Worm (Caenorhabditis elegans) whole organism, mixed stage, embryonic: ENCODE results near the gene C29E4.11.
A peak's percentile ranks its signal among the peaks of the same experiment; 100 is the strongest.

ENCODE experiments used
- M03D4.4 ChIP-seq: sonication (generic microtip); optimal IDR thresholded peaks from 2 replicates; lab custom pipeline; 2017; ENCODE audit warnings: mild to moderate bottlenecking, missing genetic modification characterization, missing compliant biosample characterization
- bed-3 ChIP-seq: fragments of 200-800 bp; sonication (Bioruptor generic); optimal IDR thresholded peaks from 3 replicates; lab custom pipeline; 2018; ENCODE audit warnings: mild to moderate bottlenecking, missing genetic modification characterization, moderate library complexity, missing compliant biosample characterization
- blmp-1 ChIP-seq: fragments of 150-350 bp; optimal IDR thresholded peaks from 2 replicates; lab custom pipeline; 2014; ENCODE audit warnings: missing biosample characterization, missing genetic modification characterization
- ceh-39 ChIP-seq: fragments of 150-350 bp; optimal IDR thresholded peaks from 2 replicates; lab custom pipeline; 2014; ENCODE audit warnings: missing biosample characterization, missing genetic modification characterization
- ceh-43 ChIP-seq: fragments of 200-800 bp; sonication (Bioruptor generic); optimal IDR thresholded peaks from 2 replicates; lab custom pipeline; 2018; ENCODE audit warnings: mild to moderate bottlenecking, missing genetic modification characterization, moderate library complexity, missing compliant biosample characterization
- ceh-83 ChIP-seq: fragments of 200-800 bp; sonication (Bioruptor generic); optimal IDR thresholded peaks from 2 replicates; lab custom pipeline; 2018; ENCODE audit warnings: mild to moderate bottlenecking, missing genetic modification characterization, missing compliant biosample characterization
- ces-1 ChIP-seq: fragments of 150-350 bp; optimal IDR thresholded peaks from 2 replicates; lab custom pipeline; 2014; ENCODE audit warnings: missing biosample characterization, missing genetic modification reagents, missing genetic modification characterization
- cnd-1 ChIP-seq: fragments of 200-800 bp; sonication (Bioruptor generic); optimal IDR thresholded peaks from 2 replicates; lab custom pipeline; 2018; ENCODE audit warnings: mild to moderate bottlenecking, missing genetic modification characterization, missing compliant biosample characterization
- drap-1 ChIP-seq: fragments of 200-800 bp; sonication (Bioruptor generic); optimal IDR thresholded peaks from 3 replicates; lab custom pipeline; 2018; ENCODE audit warnings: mild to moderate bottlenecking, missing genetic modification characterization, missing compliant biosample characterization
- elt-1 ChIP-seq: sonication (generic microtip); optimal IDR thresholded peaks from 2 replicates; lab custom pipeline; 2017; ENCODE audit warnings: missing genetic modification characterization, mild to moderate bottlenecking, missing compliant biosample characterization, antibody characterized with exemption, moderate library complexity, borderline replicate concordance; ENCODE audit not compliant: insufficient read depth
- elt-3 ChIP-seq: fragments of 150-350 bp; optimal IDR thresholded peaks from 2 replicates; lab custom pipeline; 2014; ENCODE audit warnings: missing biosample characterization, missing genetic modification characterization
- flh-1 ChIP-seq: fragments of 200-800 bp; sonication (Bioruptor generic); optimal IDR thresholded peaks from 2 replicates; lab custom pipeline; 2018; ENCODE audit warnings: mild to moderate bottlenecking, missing genetic modification characterization, moderate library complexity, missing compliant biosample characterization
- ham-2 ChIP-seq: fragments of 200-800 bp; sonication (Bioruptor generic); optimal IDR thresholded peaks from 2 replicates; lab custom pipeline; 2018; ENCODE audit warnings: mild to moderate bottlenecking, missing genetic modification characterization, missing compliant biosample characterization
- hlh-1 ChIP-seq: fragments of 150-350 bp; optimal IDR thresholded peaks from 2 replicates; lab custom pipeline; 2014; ENCODE audit warnings: missing biosample characterization, missing genetic modification reagents, missing genetic modification characterization
- lin-32 ChIP-seq: fragments of 200-800 bp; sonication (Bioruptor generic); optimal IDR thresholded peaks from 2 replicates; lab custom pipeline; 2018; ENCODE audit warnings: mild to moderate bottlenecking, missing genetic modification characterization, missing compliant biosample characterization
- lsy-2 ChIP-seq: fragments of 150-350 bp; optimal IDR thresholded peaks from 2 replicates; lab custom pipeline; 2014; ENCODE audit warnings: missing biosample characterization, missing genetic modification characterization
- mep-1 ChIP-seq: fragments of 150-350 bp; optimal IDR thresholded peaks from 2 replicates; lab custom pipeline; 2017; ENCODE audit warnings: missing biosample characterization, missing genetic modification reagents, missing genetic modification characterization, inconsistent platforms
- mls-2 ChIP-seq: sonication (generic microtip); optimal IDR thresholded peaks from 2 replicates; lab custom pipeline; 2016; ENCODE audit warnings: mild to moderate bottlenecking, missing genetic modification characterization, moderate library complexity, missing compliant biosample characterization
- nhr-12 ChIP-seq: fragments of 150-350 bp; optimal IDR thresholded peaks from 2 replicates; lab custom pipeline; 2014; ENCODE audit warnings: missing biosample characterization, missing genetic modification characterization
- nhr-2 ChIP-seq: fragments of 150-350 bp; optimal IDR thresholded peaks from 2 replicates; lab custom pipeline; 2014; ENCODE audit warnings: missing biosample characterization, missing genetic modification characterization
- nhr-28 ChIP-seq: fragments of 150-350 bp; optimal IDR thresholded peaks from 2 replicates; lab custom pipeline; 2014; ENCODE audit warnings: missing biosample characterization, missing genetic modification characterization
- nhr-76 ChIP-seq: sonication (generic microtip); optimal IDR thresholded peaks from 2 replicates; lab custom pipeline; 2017; ENCODE audit warnings: missing biosample characterization, missing genetic modification characterization
- pha-4 ChIP-seq: fragments of 150-350 bp; optimal IDR thresholded peaks from 2 replicates; lab custom pipeline; 2018; ENCODE audit warnings: missing biosample characterization, missing genetic modification reagents, missing genetic modification characterization
- sem-2 ChIP-seq: fragments of 200-800 bp; sonication (Bioruptor generic); optimal IDR thresholded peaks from 2 replicates; lab custom pipeline; 2018; ENCODE audit warnings: mild to moderate bottlenecking, missing genetic modification characterization, missing compliant biosample characterization
- snpc-4 ChIP-seq: fragments of 150-350 bp; optimal IDR thresholded peaks from 2 replicates; lab custom pipeline; 2014; ENCODE audit warnings: missing biosample characterization, missing genetic modification characterization
- sptf-1 ChIP-seq: sonication (generic microtip); optimal IDR thresholded peaks from 2 replicates; lab custom pipeline; 2017; ENCODE audit warnings: mild to moderate bottlenecking, missing genetic modification characterization, moderate library complexity, missing compliant biosample characterization
- tbx-8 ChIP-seq: fragments of 200-800 bp; sonication (Bioruptor generic); optimal IDR thresholded peaks from 2 replicates; lab custom pipeline; 2018; ENCODE audit warnings: mild to moderate bottlenecking, missing genetic modification characterization, moderate library complexity, missing compliant biosample characterization
- unc-120 ChIP-seq: sonication (generic microtip); optimal IDR thresholded peaks from 2 replicates; lab custom pipeline; 2017; ENCODE audit warnings: missing genetic modification characterization, missing compliant biosample characterization; ENCODE audit not compliant: poor library complexity, severe bottlenecking
- unc-39 ChIP-seq: fragments of 150-350 bp; optimal IDR thresholded peaks from 2 replicates; lab custom pipeline; 2014; ENCODE audit warnings: missing biosample characterization, missing genetic modification characterization
- unc-62 ChIP-seq: fragments of 150-350 bp; optimal IDR thresholded peaks from 2 replicates; lab custom pipeline; 2014; ENCODE audit warnings: missing biosample characterization, missing genetic modification reagents, missing genetic modification characterization
- ztf-11 ChIP-seq: fragments of 150-350 bp; optimal IDR thresholded peaks from 2 replicates; lab custom pipeline; 2014; ENCODE audit warnings: missing biosample characterization, missing genetic modification characterization

The C29E4.11 gene

DNA sequence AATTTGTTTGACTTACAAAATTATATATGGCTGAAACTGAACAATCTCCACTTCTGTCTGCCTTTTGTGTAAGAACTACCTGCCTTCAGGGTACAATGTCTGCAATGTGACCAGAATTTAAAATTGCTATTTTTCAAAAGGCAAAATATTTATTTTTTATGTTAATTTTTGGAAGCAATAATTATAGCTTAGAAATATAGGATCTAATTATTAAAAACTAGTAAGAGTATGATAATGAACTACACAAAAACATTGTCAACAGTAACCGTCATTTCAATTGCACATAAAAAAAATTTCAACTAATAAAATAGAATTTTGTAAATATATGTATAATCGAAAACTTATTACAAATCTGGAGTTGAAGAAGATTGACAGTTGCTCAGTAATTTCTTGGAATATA is 949 bp downstream of the C29E4.11 start, which contains the start of gene C29E4.9:
C29E4.9 (minus strand) TSS at position 101 of the 400 bp plus-strand sequence.
- TF ChIP-seq bed-3 (GFP tag; lab: Kevin White, UChicago), result no peak
- TF ChIP-seq lin-32 (GFP tag; lab: Kevin White, UChicago), result no peak
- no peak for TF ChIP-seq M03D4.4
- no peak for TF ChIP-seq nhr-28 (tag; lab: Kevin White, UChicago)
- no peak for TF ChIP-seq cnd-1 (tag; lab: Kevin White, UChicago)
- TF ChIP-seq flh-1 (GFP tag; lab: Kevin White, UChicago), result no peak
- no peak for TF ChIP-seq snpc-4 (tag; lab: Kevin White, UChicago)
- TF ChIP-seq ceh-39, result no peak
- TF ChIP-seq mls-2 (tag; lab: Kevin White, UChicago), result no peak
- TF ChIP-seq elt-3 (tag; lab: Kevin White, UChicago), result no peak
- TF ChIP-seq, all 35 proteins: peak for 0

DNA sequence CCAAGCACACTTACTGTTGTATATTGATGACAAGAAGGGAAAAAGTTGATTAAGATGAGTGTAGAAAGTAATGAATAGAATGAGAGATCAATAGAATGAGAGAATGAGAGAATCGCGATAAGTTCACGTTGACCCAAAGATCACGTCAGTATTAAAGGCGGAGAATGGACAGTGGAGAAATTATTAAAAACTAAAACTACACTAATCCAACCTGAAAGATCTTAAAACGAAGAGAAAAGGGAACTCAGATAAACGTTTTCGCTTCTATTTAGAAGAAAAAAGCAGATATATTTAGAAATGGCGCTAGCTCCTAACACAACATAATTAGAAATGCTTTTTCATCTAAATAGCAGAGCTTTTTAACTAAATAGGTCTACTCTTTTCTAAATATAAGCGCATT is 4.7 kb downstream of the C29E4.11 start, which contains the start of gene let-754:
let-754 (minus strand) TSS at position 101 of the 400 bp plus-strand sequence.
- TF ChIP-seq sem-2 (GFP tag; lab: Kevin White, UChicago) (no peak), drap-1 (GFP tag; lab: Kevin White, UChicago) (no peak), ham-2 (no peak), hlh-1 (tag; lab: Kevin White, UChicago) (no peak), nhr-12 (no peak), sptf-1 (tag; lab: Kevin White, UChicago) (no peak), nhr-2 (no peak), pha-4 (tag; lab: Kevin White, UChicago) (no peak), ceh-39 (no peak), elt-1 (tag; lab: Kevin White, UChicago) (no peak), elt-3 (tag; lab: Kevin White, UChicago) (no peak), unc-62 (GFP tag; lab: Kevin White, UChicago) (no peak), lin-32 (GFP tag; lab: Kevin White, UChicago) (no peak), snpc-4 (tag; lab: Kevin White, UChicago) (no peak), nhr-76 (tag; lab: Kevin White, UChicago) (no peak), ztf-11 (no peak), lsy-2 (tag; lab: Kevin White, UChicago) (no peak), mls-2 (tag; lab: Kevin White, UChicago) (no peak), mep-1 (tag; lab: Kevin White, UChicago) (no peak)

DNA sequence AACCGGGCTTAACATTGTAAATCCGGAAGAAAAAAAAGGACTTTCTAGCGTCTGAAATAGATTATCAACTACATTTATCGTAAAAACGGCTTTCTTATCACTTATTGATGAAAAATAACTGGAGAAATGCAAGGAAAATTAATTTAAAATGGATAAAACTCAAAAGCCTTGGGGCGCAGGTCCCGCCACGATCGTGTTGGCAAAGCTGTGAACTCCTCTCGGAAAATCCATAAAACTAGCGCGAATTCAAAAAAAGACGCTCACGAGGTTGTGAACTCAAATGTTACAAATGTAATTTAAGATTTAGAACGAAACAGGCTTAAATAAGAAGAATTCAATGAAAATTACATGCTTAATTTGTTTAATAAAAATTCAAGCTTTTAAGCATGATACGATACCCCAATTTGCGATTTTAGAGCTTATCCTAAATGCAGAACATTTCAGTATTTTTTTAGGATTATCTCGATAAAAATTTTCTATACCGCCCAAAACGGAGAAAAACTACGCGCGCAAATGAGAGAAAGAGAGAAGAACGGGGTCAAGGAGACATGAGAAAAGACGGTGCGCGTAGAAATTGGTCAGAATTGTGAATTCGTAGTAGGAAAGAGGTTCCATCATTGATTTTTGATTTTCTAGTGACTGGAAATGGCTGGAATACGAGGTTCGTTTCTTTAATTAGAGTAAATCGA is 5.7 kb downstream of the C29E4.11 start, which contains the start of gene C29E4.15:
C29E4.15 (plus strand) TSS at position 547 of the 689 bp plus-strand sequence.
- TF ChIP-seq ztf-11 (no peak), lsy-2 (tag; lab: Kevin White, UChicago) (peak; percentile 24), mls-2 (tag; lab: Kevin White, UChicago) (no peak), elt-1 (tag; lab: Kevin White, UChicago) (no peak), drap-1 (GFP tag; lab: Kevin White, UChicago) (no peak), mep-1 (tag; lab: Kevin White, UChicago) (peak; percentile 14), sptf-1 (tag; lab: Kevin White, UChicago) (no peak), hlh-1 (tag; lab: Kevin White, UChicago) (no peak), unc-39 (tag; lab: Kevin White, UChicago) (no peak)

DNA sequence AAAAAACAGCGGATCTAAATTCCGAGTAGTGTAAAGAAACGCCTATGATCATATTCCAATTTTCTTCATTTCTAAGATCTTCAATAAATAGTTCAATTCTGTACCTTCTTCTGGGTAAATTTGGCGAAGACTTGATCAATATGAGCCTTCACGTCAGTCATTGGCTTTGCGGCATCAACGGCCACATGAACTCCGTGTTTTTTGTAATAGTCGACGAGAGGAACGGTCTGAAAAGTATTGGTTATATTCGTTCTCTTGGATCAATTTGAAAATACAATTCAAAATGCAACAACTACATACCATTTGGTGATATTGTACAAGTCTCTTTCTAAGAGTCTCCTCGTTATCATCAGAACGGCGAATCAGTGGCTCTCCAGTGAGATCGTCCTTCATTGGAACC is 7.5 kb downstream of the C29E4.11 start:
- TF ChIP-seq nhr-2, result no peak
- no peak for TF ChIP-seq sem-2 (GFP tag; lab: Kevin White, UChicago)
- TF ChIP-seq nhr-28 (tag; lab: Kevin White, UChicago), result no peak
- TF ChIP-seq blmp-1, result no peak
- TF ChIP-seq cnd-1 (tag; lab: Kevin White, UChicago), result no peak
- no peak for TF ChIP-seq tbx-8 (GFP tag; lab: Kevin White, UChicago)
- no peak for TF ChIP-seq ceh-39
- TF ChIP-seq unc-120, result no peak
- no peak for TF ChIP-seq ces-1 (GFP tag; lab: Kevin White, UChicago)
- no peak for TF ChIP-seq ceh-43
- TF ChIP-seq ceh-83 (GFP tag; lab: Kevin White, UChicago), result no peak
